Worm (Caenorhabditis elegans): Measurements from ENCODE around the gene elli-1.

DNA sequence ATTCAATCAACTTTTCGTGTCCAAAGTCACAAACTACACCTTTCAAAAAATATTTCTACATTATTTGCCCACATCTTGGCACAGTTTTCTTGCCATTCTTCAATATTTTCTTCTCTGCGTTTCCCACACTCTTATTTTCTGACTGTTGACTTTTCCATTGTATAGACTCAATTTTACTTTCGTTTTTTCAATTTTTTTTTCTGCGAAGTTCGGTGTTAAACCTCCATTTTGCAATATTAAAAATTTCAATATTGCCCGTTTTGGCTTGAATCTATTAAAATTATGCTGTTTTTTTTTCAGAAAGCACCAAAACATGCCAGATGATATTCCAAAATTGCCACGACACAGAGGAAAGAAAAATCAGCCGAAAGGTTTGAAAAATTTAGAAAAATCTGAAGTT is 9.9 kb upstream of the elli-1 start, which contains the start of gene cdc-50.B:
- TF ChIP-seq snpc-4 (GFP tag; optimal IDR thresholded peaks at IDR 0.05) (no peak), snpc-4 (tag; optimal IDR thresholded peaks at IDR 0.05) (no peak), nhr-27 (tag; optimal IDR thresholded peaks at IDR 0.05) (no peak), unc-130 (GFP tag; optimal IDR thresholded peaks at IDR 0.05) (no peak)

Data from whole organism, young adult.